Fruit fly (Drosophila melanogaster) whole organism, prepupa: ENCODE measurements around the gene bin.

Experiments
- Blimp-1 ChIP-seq: fragments of 200-800 bp; sonication (Bioruptor generic); optimal IDR thresholded peaks from 3 replicates; lab custom pipeline; 2017; ENCODE audit warnings: missing biosample characterization, missing genetic modification characterization, mild to moderate bottlenecking, moderate library complexity, missing genetic modification reagents
- CG10669 ChIP-seq: fragments of 200-800 bp; sonication (Bioruptor generic); optimal IDR thresholded peaks from 3 replicates; lab custom pipeline; 2018; ENCODE audit warnings: missing biosample characterization, mild to moderate bottlenecking, missing genetic modification characterization, moderate library complexity
- CG11294 ChIP-seq: fragments of 200-800 bp; sonication (Bioruptor generic); IDR thresholded peaks from 2 replicates; pipeline ENCODE4 v1.3.6; 2022; ENCODE audit warnings: missing biosample characterization, missing genetic modification characterization
- CG11762 ChIP-seq: fragments of 200-800 bp; sonication (Bioruptor generic); optimal IDR thresholded peaks from 3 replicates; lab custom pipeline; 2016; ENCODE audit warnings: missing biosample characterization, missing genetic modification characterization; ENCODE audit not compliant: insufficient read depth
- CG11902 ChIP-seq: fragments of 200-800 bp; sonication (Bioruptor generic); optimal IDR thresholded peaks from 3 replicates; lab custom pipeline; 2016; ENCODE audit warnings: missing biosample characterization, missing genetic modification characterization
- CG15336 ChIP-seq: fragments of 200-800 bp; sonication (Bioruptor generic); IDR thresholded peaks from 2 replicates; pipeline ENCODE4 v1.3.6; 2022; ENCODE audit warnings: missing biosample characterization, missing genetic modification characterization
- CG1621 ChIP-seq: fragments of 200-800 bp; sonication (Bioruptor generic); optimal IDR thresholded peaks from 3 replicates; lab custom pipeline; 2018; ENCODE audit warnings: missing biosample characterization, mild to moderate bottlenecking, missing genetic modification characterization
- CG16779 ChIP-seq: fragments of 200-800 bp; sonication (Bioruptor generic); optimal IDR thresholded peaks from 3 replicates; lab custom pipeline; 2017; ENCODE audit warnings: missing biosample characterization, mild to moderate bottlenecking, missing genetic modification characterization
- CG3032 ChIP-seq: fragments of 200-800 bp; optimal IDR thresholded peaks from 2 replicates; lab custom pipeline; 2019; ENCODE audit warnings: missing biosample characterization, mild to moderate bottlenecking, missing genetic modification characterization, moderate library complexity
- CG31627 ChIP-seq: fragments of 200-800 bp; sonication (Bioruptor generic); optimal IDR thresholded peaks from 3 replicates; lab custom pipeline; 2016; ENCODE audit warnings: missing biosample characterization, missing genetic modification characterization
- CG34406 ChIP-seq: fragments of 200-800 bp; sonication (Bioruptor generic); optimal IDR thresholded peaks from 3 replicates; lab custom pipeline; 2016; ENCODE audit warnings: missing biosample characterization, missing genetic modification characterization
- CG6163 ChIP-seq: fragments of 200-800 bp; sonication (Bioruptor generic); IDR thresholded peaks from 3 replicates; pipeline ENCODE4 v1.3.6; 2022; ENCODE audit warnings: missing biosample characterization, missing genetic modification characterization
- CG6792 ChIP-seq: fragments of 200-800 bp; sonication (Bioruptor generic); optimal IDR thresholded peaks from 3 replicates; lab custom pipeline; 2016; ENCODE audit warnings: missing biosample characterization, missing genetic modification characterization
- CG6808 ChIP-seq: fragments of 200-800 bp; sonication (Bioruptor generic); optimal IDR thresholded peaks from 3 replicates; lab custom pipeline; 2017; ENCODE audit warnings: missing biosample characterization, missing genetic modification characterization, mild to moderate bottlenecking, moderate library complexity, missing genetic modification reagents
- CG6854 ChIP-seq: fragments of 200-800 bp; sonication (Bioruptor generic); optimal IDR thresholded peaks from 2 replicates; lab custom pipeline; 2017; ENCODE audit warnings: missing biosample characterization, mild to moderate bottlenecking, missing genetic modification characterization
- CG7368 ChIP-seq: fragments of 200-800 bp; sonication (Bioruptor generic); optimal IDR thresholded peaks from 3 replicates; lab custom pipeline; 2016; ENCODE audit warnings: missing biosample characterization, missing genetic modification characterization
- CG9139 ChIP-seq: fragments of 200-800 bp; sonication (Bioruptor generic); optimal IDR thresholded peaks from 3 replicates; lab custom pipeline; 2017; ENCODE audit warnings: missing biosample characterization, mild to moderate bottlenecking, missing genetic modification characterization
- Eip75B ChIP-seq: fragments of 200-800 bp; sonication (Bioruptor generic); optimal IDR thresholded peaks from 3 replicates; lab custom pipeline; 2016; ENCODE audit warnings: missing biosample characterization, missing genetic modification characterization
- Eip78C ChIP-seq: fragments of 200-800 bp; sonication (Bioruptor generic); peaks from one replicate; lab custom pipeline; 2016; ENCODE audit warnings: missing biosample characterization, missing genetic modification characterization
- Eip93F ChIP-seq: fragments of 200-800 bp; sonication (Bioruptor generic); optimal IDR thresholded peaks from 2 replicates; lab custom pipeline; 2016; ENCODE audit warnings: missing biosample characterization, mild to moderate bottlenecking, missing genetic modification characterization
- Ets21C ChIP-seq: fragments of 200-800 bp; sonication (Bioruptor generic); optimal IDR thresholded peaks from 3 replicates; lab custom pipeline; 2016; ENCODE audit warnings: missing biosample characterization, missing genetic modification characterization
- Ets96B ChIP-seq: fragments of 200-800 bp; optimal IDR thresholded peaks from 2 replicates; lab custom pipeline; 2019; ENCODE audit warnings: missing biosample characterization, mild to moderate bottlenecking, missing genetic modification characterization, moderate library complexity
- Gug ChIP-seq: fragments of 200-800 bp; sonication (Bioruptor generic); IDR thresholded peaks from 2 replicates; pipeline ENCODE4 v1.3.6; 2022; ENCODE audit warnings: missing biosample characterization, missing genetic modification characterization
- Hr38 ChIP-seq: sonication (Bioruptor generic); optimal IDR thresholded peaks from 2 replicates; lab custom pipeline; 2016; ENCODE audit warnings: missing biosample characterization, missing genetic modification characterization
- Hr39 ChIP-seq: fragments of 200-800 bp; sonication (Bioruptor generic); optimal IDR thresholded peaks from 2 replicates; lab custom pipeline; 2016; ENCODE audit warnings: missing biosample characterization, missing genetic modification characterization
- Hr4 ChIP-seq: fragments of 200-800 bp; sonication (Bioruptor generic); optimal IDR thresholded peaks from 3 replicates; lab custom pipeline; 2016; ENCODE audit warnings: missing biosample characterization, missing genetic modification characterization
- Lpt ChIP-seq: fragments of 200-800 bp; sonication (Bioruptor generic); optimal IDR thresholded peaks from 3 replicates; lab custom pipeline; 2016; ENCODE audit warnings: missing biosample characterization, missing genetic modification characterization
- Met ChIP-seq: fragments of 200-800 bp; sonication (Bioruptor generic); optimal IDR thresholded peaks from 3 replicates; lab custom pipeline; 2016; ENCODE audit warnings: missing biosample characterization, missing genetic modification characterization
- OdsH ChIP-seq: fragments of 200-800 bp; sonication (Bioruptor generic); optimal IDR thresholded peaks from 3 replicates; lab custom pipeline; 2016; ENCODE audit warnings: missing biosample characterization, missing genetic modification characterization
- Smox ChIP-seq: fragments of 200-800 bp; sonication (Bioruptor generic); optimal IDR thresholded peaks from 3 replicates; lab custom pipeline; 2016; ENCODE audit warnings: missing biosample characterization, missing genetic modification characterization
- achi ChIP-seq: fragments of 200-800 bp; sonication (Bioruptor generic); optimal IDR thresholded peaks from 3 replicates; lab custom pipeline; 2016; ENCODE audit warnings: missing biosample characterization, missing genetic modification characterization
- dac ChIP-seq: fragments of 200-800 bp; sonication (Bioruptor generic); optimal IDR thresholded peaks from 2 replicates; lab custom pipeline; 2017; ENCODE audit warnings: missing biosample characterization, mild to moderate bottlenecking, missing genetic modification characterization
- eg ChIP-seq: fragments of 200-800 bp; sonication (Bioruptor generic); IDR thresholded peaks from 3 replicates; pipeline ENCODE4 v1.3.6; 2022; ENCODE audit warnings: missing biosample characterization, missing genetic modification characterization
- fd59A ChIP-seq: fragments of 200-800 bp; sonication (Bioruptor generic); optimal IDR thresholded peaks from 2 replicates; lab custom pipeline; 2017; ENCODE audit warnings: missing biosample characterization, mild to moderate bottlenecking, missing genetic modification characterization, missing genetic modification reagents
- fd85E ChIP-seq: fragments of 200-800 bp; sonication (Bioruptor generic); optimal IDR thresholded peaks from 3 replicates; lab custom pipeline; 2016; ENCODE audit warnings: missing biosample characterization, missing genetic modification characterization
- fkh ChIP-seq: fragments of 200-800 bp; sonication (Bioruptor generic); optimal IDR thresholded peaks from 3 replicates; lab custom pipeline; 2017; ENCODE audit warnings: missing biosample characterization, mild to moderate bottlenecking, missing genetic modification characterization, moderate library complexity
- pdm3 ChIP-seq: fragments of 200-800 bp; sonication (Bioruptor generic); optimal IDR thresholded peaks from 3 replicates; lab custom pipeline; 2016; ENCODE audit warnings: missing biosample characterization, missing genetic modification characterization
- salr ChIP-seq, 2 experiments: fragments of 200-800 bp; sonication (Bioruptor generic); optimal IDR thresholded peaks; 3 replicates each; lab custom pipeline; 2016 to 2018; ENCODE audit warnings: missing biosample characterization in 2 of 2, missing genetic modification characterization in 2 of 2, mild to moderate bottlenecking in 1 of 2
- svp ChIP-seq: fragments of 200-800 bp; sonication (Bioruptor generic); peaks from one replicate; lab custom pipeline; 2016; ENCODE audit warnings: missing biosample characterization, missing genetic modification characterization
- vri ChIP-seq: fragments of 200-800 bp; sonication (Bioruptor generic); optimal IDR thresholded peaks from 3 replicates; lab custom pipeline; 2016; ENCODE audit warnings: missing biosample characterization, mild to moderate bottlenecking, missing genetic modification characterization

The bin gene

dm6 chr3L:6943948-6944319 is 46.5 kb upstream of the bin start:
- no peak for TF ChIP-seq Met
- no peak for TF ChIP-seq achi
- no peak for TF ChIP-seq CG7368 (GFP tag; lab: Kevin White, UChicago)
- TF ChIP-seq Eip75B: no peak
- TF ChIP-seq eg (GFP tag; lab: Robert Waterston, UW): no peak
- no peak for TF ChIP-seq CG11902

- TF ChIP-seq pdm3 (GFP tag; lab: Kevin White, UChicago): no peak
- no peak for TF ChIP-seq Blimp-1 (GFP tag; lab: Kevin White, UChicago)
- TF ChIP-seq Gug (GFP tag; lab: Robert Waterston, UW): no peak
- TF ChIP-seq fkh (GFP tag; lab: Kevin White, UChicago): no peak
- TF ChIP-seq CG31627 (GFP tag; lab: Kevin White, UChicago): no peak
- no peak for TF ChIP-seq fd85E
- TF ChIP-seq CG15336 (GFP tag; lab: Robert Waterston, UW): no peak
- no peak for TF ChIP-seq CG9139 (GFP tag; lab: Kevin White, UChicago)
- no peak for TF ChIP-seq Eip93F (GFP tag; lab: Kevin White, UChicago)
- no peak for TF ChIP-seq CG11762 (GFP tag; lab: Kevin White, UChicago)
- TF ChIP-seq Ets96B (tag; lab: Kevin White, UChicago): no peak
- no peak for TF ChIP-seq salr (GFP tag; optimal IDR thresholded peaks at IDR 0.05; lab: Kevin White, UChicago)
- TF ChIP-seq Hr4: no peak
These were observed 45.1 kb upstream of the bin start for dm6 chr3L:6945357-6945756.

dm6 chr3L:6947188-6947971 is 43.0 kb upstream of the bin start:
- TF ChIP-seq svp (no peak), Smox (no peak), Blimp-1 (GFP tag; lab: Kevin White, UChicago) (no peak), CG34406 (GFP tag; lab: Kevin White, UChicago) (no peak), Ets21C (GFP tag; lab: Kevin White, UChicago) (no peak), CG6854 (GFP tag; lab: Kevin White, UChicago) (no peak)
- TF ChIP-seq, all 60 proteins: peak for 0

dm6 chr3L:6955254-6956229 is 34.9 kb upstream of the bin start, which contains the start of the genes CG10077 and CG9948:
Gene CG10077 (minus strand): TSS chr3L:6955904.
Gene CG9948 (plus strand): TSS chr3L:6955991.
- peak; percentile 91 for TF ChIP-seq CG3032 (tag; lab: Kevin White, UChicago)
- TF ChIP-seq CG11762 (GFP tag; lab: Kevin White, UChicago): peak; percentile 83
- peak; percentile 98 for TF ChIP-seq Eip78C
- peak; percentile 95 for TF ChIP-seq eg (GFP tag; lab: Robert Waterston, UW)
- TF ChIP-seq CG6808 (GFP tag; lab: Kevin White, UChicago): peak; percentile 84
- TF ChIP-seq achi: peak; percentile 90
- TF ChIP-seq svp: peak; percentile 94
- TF ChIP-seq Lpt (GFP tag; lab: Kevin White, UChicago): no peak
- TF ChIP-seq CG6792 (GFP tag; lab: Kevin White, UChicago): peak; percentile 88
- no peak for TF ChIP-seq Hr38 (GFP tag; lab: Kevin White, UChicago)
- TF ChIP-seq Met: peak; percentile 90
- peak in 1 of 2 experiments; percentile 74 for TF ChIP-seq salr (GFP tag; optimal IDR thresholded peaks at IDR 0.05; lab: Kevin White, UChicago)
- TF ChIP-seq vri (GFP tag; lab: Kevin White, UChicago): peak; percentile 80
- TF ChIP-seq CG15336 (GFP tag; lab: Robert Waterston, UW): peak; percentile 95
- TF ChIP-seq Hr4: peak; percentile 92
- TF ChIP-seq fkh (GFP tag; lab: Kevin White, UChicago): peak; percentile 93
- peak; percentile 51 for TF ChIP-seq dac
- peak; percentile 91 for TF ChIP-seq CG6163 (GFP tag; lab: Robert Waterston, UW)
- peak; percentile 76 for TF ChIP-seq CG11902
- peak; percentile 92 for TF ChIP-seq OdsH
- TF ChIP-seq fd85E: no peak
- peak; percentile 85 for TF ChIP-seq CG11294 (GFP tag; lab: Robert Waterston, UW)
- TF ChIP-seq CG16779 (tag; lab: Kevin White, UChicago): no peak
- TF ChIP-seq CG9139 (GFP tag; lab: Kevin White, UChicago): peak; percentile 69
- peak; percentile 75 for TF ChIP-seq CG6854 (GFP tag; lab: Kevin White, UChicago)
- TF ChIP-seq CG10669 (GFP tag; lab: Kevin White, UChicago): peak; percentile 88
- TF ChIP-seq Smox: peak; percentile 89
- TF ChIP-seq CG1621: peak; percentile 87
- peak; percentile 83 for TF ChIP-seq Hr39 (GFP tag; lab: Kevin White, UChicago)
- peak; percentile 83 for TF ChIP-seq fd59A
